Fruit fly (Drosophila melanogaster) whole organism, wandering third instar larva: ENCODE measurements around the gene Rint1.

Source experiments
- Abd-B ChIP-seq: fragments of >200 bp; optimal IDR thresholded peaks from 2 replicates; lab custom pipeline; 2017; ENCODE audit warnings: missing biosample characterization, missing genetic modification characterization
- CG32264 ChIP-seq: fragments of 200-800 bp; sonication (Bioruptor generic); optimal IDR thresholded peaks from 2 replicates; lab custom pipeline; 2016; ENCODE audit warnings: missing biosample characterization, missing genetic modification characterization
- CG9705 ChIP-seq: fragments of 200-800 bp; sonication (Bioruptor generic); optimal IDR thresholded peaks from 2 replicates; lab custom pipeline; 2018; ENCODE audit warnings: missing biosample characterization, mild to moderate bottlenecking, missing genetic modification characterization
- CrebA ChIP-seq: fragments of 200-800 bp; sonication (Bioruptor generic); optimal IDR thresholded peaks from 2 replicates; lab custom pipeline; 2016; ENCODE audit warnings: missing biosample characterization, mild to moderate bottlenecking, missing genetic modification characterization, borderline replicate concordance
- Dfd ChIP-seq: fragments of >200 bp; optimal IDR thresholded peaks from 2 replicates; lab custom pipeline; 2017; ENCODE audit warnings: missing biosample characterization, missing genetic modification characterization
- Dif ChIP-seq: fragments of 200-275, 200-300 bp; sonication (Bioruptor generic); optimal IDR thresholded peaks from 2 replicates; lab custom pipeline; 2018; ENCODE audit warnings: missing biosample characterization, missing genetic modification characterization; ENCODE audit not compliant: partially characterized antibody
- GATAd ChIP-seq: sonication (Bioruptor generic); optimal IDR thresholded peaks from 2 replicates; lab custom pipeline; 2016; ENCODE audit warnings: missing biosample characterization, missing genetic modification characterization
- HLH106 ChIP-seq: fragments of 200-800 bp; optimal IDR thresholded peaks from 3 replicates; lab custom pipeline; 2019; ENCODE audit warnings: missing biosample characterization, mild to moderate bottlenecking, missing genetic modification characterization, moderate library complexity
- Hnf4 ChIP-seq: fragments of 200-800 bp; sonication (Bioruptor generic); optimal IDR thresholded peaks from 2 replicates; lab custom pipeline; 2016; ENCODE audit warnings: missing biosample characterization, mild to moderate bottlenecking, missing genetic modification characterization
- Hr78 ChIP-seq: fragments of >200 bp; optimal IDR thresholded peaks from 2 replicates; lab custom pipeline; 2017; ENCODE audit warnings: missing biosample characterization, missing genetic modification characterization
- Hr83 ChIP-seq: fragments of 200-300 bp; sonication (Bioruptor generic); optimal IDR thresholded peaks from 2 replicates; lab custom pipeline; 2016; ENCODE audit warnings: missing biosample characterization, mild to moderate bottlenecking, missing genetic modification characterization, moderate library complexity; ENCODE audit not compliant: poor library complexity, severe bottlenecking
- Jra ChIP-seq: sonication (Bioruptor generic); optimal IDR thresholded peaks from 2 replicates; lab custom pipeline; 2016; ENCODE audit warnings: missing biosample characterization, missing genetic modification characterization
- Mio ChIP-seq: sonication (Bioruptor generic); optimal IDR thresholded peaks from 2 replicates; lab custom pipeline; 2016; ENCODE audit warnings: missing biosample characterization, missing genetic modification characterization
- Myc ChIP-seq: fragments of >200 bp; optimal IDR thresholded peaks from 2 replicates; lab custom pipeline; 2017
- N ChIP-seq: fragments of >200 bp; optimal IDR thresholded peaks from 2 replicates; lab custom pipeline; 2018; ENCODE audit warnings: missing biosample characterization, missing external identifiers, missing genetic modification characterization
- OdsH ChIP-seq: fragments of 200-800 bp; sonication (Bioruptor generic); optimal IDR thresholded peaks from 2 replicates; lab custom pipeline; 2016; ENCODE audit warnings: missing biosample characterization, mild to moderate bottlenecking, missing genetic modification characterization
- Rel ChIP-seq, 2 experiments: fragments of 200-800 bp; sonication (Bioruptor generic) in 1 of 2; optimal IDR thresholded peaks; 2 replicates in 1 of 2; 3 replicates in 1 of 2; lab custom pipeline; 2016 to 2019; ENCODE audit warnings: mild to moderate bottlenecking in 2 of 2, missing biosample characterization in 2 of 2, missing genetic modification characterization in 2 of 2, moderate library complexity in 1 of 2
- Sp1 ChIP-seq: fragments of 200-800 bp; sonication (Bioruptor generic); optimal IDR thresholded peaks from 3 replicates; lab custom pipeline; 2019; ENCODE audit warnings: missing biosample characterization, mild to moderate bottlenecking, missing genetic modification characterization, moderate library complexity
- Vsx2 ChIP-seq: fragments of 200-300, 225-300 bp; sonication (Bioruptor generic); optimal IDR thresholded peaks from 2 replicates; lab custom pipeline; 2018; ENCODE audit warnings: missing biosample characterization, missing genetic modification characterization; ENCODE audit not compliant: partially characterized antibody
- br ChIP-seq: fragments of 200-800 bp; sonication (Bioruptor generic); optimal IDR thresholded peaks from 2 replicates; lab custom pipeline; 2016; ENCODE audit warnings: missing biosample characterization, missing genetic modification characterization
- brk ChIP-seq: fragments of 200-800 bp; sonication (Bioruptor generic); optimal IDR thresholded peaks from 2 replicates; lab custom pipeline; 2016; ENCODE audit warnings: missing biosample characterization, mild to moderate bottlenecking, missing genetic modification characterization
- dl ChIP-seq, 2 experiments: fragments of 175-275, 200-275 bp in 1 of 2; fragments of 200-275 bp in 1 of 2; sonication (Bioruptor generic); optimal IDR thresholded peaks; lab custom pipeline; 2018; ENCODE audit warnings: mild to moderate bottlenecking in 2 of 2, missing biosample characterization in 2 of 2, missing genetic modification characterization in 2 of 2, moderate library complexity in 2 of 2; ENCODE audit not compliant: partially characterized antibody in 2 of 2, insufficient read depth in 1 of 2
- dmrt93B ChIP-seq: fragments of 200-800 bp; sonication (Bioruptor generic); optimal IDR thresholded peaks from 2 replicates; lab custom pipeline; 2018; ENCODE audit warnings: missing biosample characterization, mild to moderate bottlenecking, missing genetic modification characterization
- dsf ChIP-seq: sonication (Bioruptor generic); optimal IDR thresholded peaks from 2 replicates; lab custom pipeline; 2016; ENCODE audit warnings: missing biosample characterization, missing genetic modification characterization, borderline replicate concordance
- ey ChIP-seq: fragments of 200-800 bp; sonication (Bioruptor generic); optimal IDR thresholded peaks from 2 replicates; lab custom pipeline; 2016; ENCODE audit warnings: missing biosample characterization, missing genetic modification characterization
- foxo ChIP-seq, 2 experiments: fragments of 200-800 bp; sonication (Bioruptor generic); optimal IDR thresholded peaks; 2 replicates in 1 of 2; 3 replicates in 1 of 2; lab custom pipeline; 2016 to 2017; ENCODE audit warnings: missing biosample characterization in 2 of 2, missing genetic modification characterization in 2 of 2
- fru ChIP-seq: fragments of 200-800 bp; sonication (Bioruptor generic); optimal IDR thresholded peaks from 3 replicates; lab custom pipeline; 2016; ENCODE audit warnings: missing biosample characterization, mild to moderate bottlenecking, missing genetic modification characterization
- h ChIP-seq: fragments of 200-800 bp; sonication (Bioruptor generic); optimal IDR thresholded peaks from 3 replicates; lab custom pipeline; 2016; ENCODE audit warnings: missing biosample characterization, mild to moderate bottlenecking, missing genetic modification characterization
- jim ChIP-seq: fragments of 175-275, 200-325 bp; sonication (Bioruptor generic); optimal IDR thresholded peaks from 2 replicates; lab custom pipeline; 2016; ENCODE audit warnings: missing biosample characterization, mild to moderate bottlenecking, missing genetic modification characterization
- lola ChIP-seq: fragments of >200 bp; optimal IDR thresholded peaks from 2 replicates; lab custom pipeline; 2017; ENCODE audit warnings: missing biosample characterization, missing genetic modification characterization
- pan ChIP-seq: fragments of >200 bp; optimal IDR thresholded peaks from 2 replicates; lab custom pipeline; 2017
- psq ChIP-seq: fragments of 200-800 bp; sonication (Bioruptor generic); optimal IDR thresholded peaks from 3 replicates; lab custom pipeline; 2017; ENCODE audit warnings: missing biosample characterization, mild to moderate bottlenecking, missing genetic modification characterization, moderate library complexity
- rgr ChIP-seq: fragments of 200-800 bp; sonication (Bioruptor generic); optimal IDR thresholded peaks from 3 replicates; lab custom pipeline; 2016; ENCODE audit warnings: missing biosample characterization, mild to moderate bottlenecking, missing genetic modification characterization
- sage ChIP-seq: fragments of 200-800 bp; sonication (Bioruptor generic); optimal IDR thresholded peaks from 2 replicates; lab custom pipeline; 2016; ENCODE audit warnings: missing biosample characterization, mild to moderate bottlenecking, missing genetic modification characterization
- sv ChIP-seq: fragments of 200-800 bp; sonication (Bioruptor generic); optimal IDR thresholded peaks from 3 replicates; lab custom pipeline; 2016; ENCODE audit warnings: missing biosample characterization, missing genetic modification characterization
- tai ChIP-seq: sonication (Bioruptor generic); optimal IDR thresholded peaks from 2 replicates; lab custom pipeline; 2016; ENCODE audit warnings: missing biosample characterization, missing genetic modification characterization
- usp ChIP-seq: fragments of >200 bp; optimal IDR thresholded peaks from 2 replicates; lab custom pipeline; 2017; ENCODE audit warnings: missing biosample characterization, missing genetic modification characterization
- woc ChIP-seq: sonication (Bioruptor generic); optimal IDR thresholded peaks from 2 replicates; lab custom pipeline; 2016; ENCODE audit warnings: missing biosample characterization, mild to moderate bottlenecking, missing genetic modification characterization

Gene Rint1

dm6 chr3L:7356386-7357117 lies 33.1 kb downstream of the Rint1 start, which contains the start of gene CTCF:
Gene CTCF (minus strand): TSS chr3L:7356713.
- TF ChIP-seq usp (GFP tag; lab: Kevin White, UChicago) (no peak), HLH106 (tag; lab: Kevin White, UChicago) (peak; percentile 56), br (GFP tag; lab: Kevin White, UChicago) (peak; percentile 44), Dif (no peak), dl (GFP tag; optimal IDR thresholded peaks at IDR 0.05; lab: Kevin White, UChicago; ENCODE audit: insufficient read depth in 1 of 2, partially characterized antibody in 2 of 2) (no peak), woc (GFP tag; lab: Kevin White, UChicago) (no peak), foxo (GFP tag; optimal IDR thresholded peaks at IDR 0.05; lab: Kevin White, UChicago) (peak in 1 of 2 experiments; percentile 46), N (GFP tag; lab: Kevin White, UChicago) (no peak), Sp1 (GFP tag; lab: Kevin White, UChicago) (peak; percentile 16), Hr78 (GFP tag; lab: Kevin White, UChicago) (no peak), CrebA (GFP tag; lab: Kevin White, UChicago) (no peak), sage (GFP tag; lab: Kevin White, UChicago) (no peak), lola (GFP tag; lab: Kevin White, UChicago) (no peak), psq (GFP tag; lab: Kevin White, UChicago) (peak; percentile 21), Mio (GFP tag; lab: Kevin White, UChicago) (no peak), pan (no peak), Abd-B (GFP tag; lab: Kevin White, UChicago) (no peak), ey (GFP tag; lab: Kevin White, UChicago) (peak; percentile 30), Dfd (GFP tag; lab: Kevin White, UChicago) (no peak), dmrt93B (GFP tag; lab: Kevin White, UChicago) (no peak), rgr (GFP tag; lab: Kevin White, UChicago) (peak; percentile 50), fru (GFP tag; lab: Kevin White, UChicago) (no peak), Hnf4 (GFP tag; lab: Kevin White, UChicago) (no peak), Rel (GFP tag; optimal IDR thresholded peaks at IDR 0.05; lab: Kevin White, UChicago) (no peak), Rel (tag; optimal IDR thresholded peaks at IDR 0.05; lab: Kevin White, UChicago) (peak; percentile 15), Vsx2 (GFP tag; lab: Kevin White, UChicago) (no peak), jim (no peak), CG32264 (GFP tag; lab: Kevin White, UChicago) (no peak), OdsH (GFP tag; lab: Kevin White, UChicago) (peak; percentile 37), Hr83 (GFP tag; lab: Kevin White, UChicago) (no peak), h (GFP tag; lab: Kevin White, UChicago) (peak; percentile 56), CG9705 (GFP tag; lab: Kevin White, UChicago) (no peak), dsf (GFP tag; lab: Kevin White, UChicago) (no peak), GATAd (GFP tag; lab: Kevin White, UChicago) (no peak), Myc (lab: Kevin White, UChicago) (peak; percentile 80), Jra (GFP tag; lab: Kevin White, UChicago) (peak; percentile 14), tai (GFP tag; lab: Kevin White, UChicago) (no peak), brk (GFP tag; lab: Kevin White, UChicago) (no peak), sv (GFP tag; lab: Kevin White, UChicago) (no peak)

- no peak for TF ChIP-seq psq (GFP tag; lab: Kevin White, UChicago)
- TF ChIP-seq fru (GFP tag; lab: Kevin White, UChicago), result peak; percentile 18
- TF ChIP-seq Jra (GFP tag; lab: Kevin White, UChicago), result peak; percentile 19
- TF ChIP-seq dmrt93B (GFP tag; lab: Kevin White, UChicago), result no peak
- TF ChIP-seq Rel (GFP tag; optimal IDR thresholded peaks at IDR 0.05; lab: Kevin White, UChicago), result no peak
- TF ChIP-seq Rel (tag; optimal IDR thresholded peaks at IDR 0.05; lab: Kevin White, UChicago), result peak; percentile 100
- no peak for TF ChIP-seq Abd-B (GFP tag; lab: Kevin White, UChicago)
- peak; percentile 58 for TF ChIP-seq Hr83 (GFP tag; lab: Kevin White, UChicago)
- no peak for TF ChIP-seq sage (GFP tag; lab: Kevin White, UChicago)
- TF ChIP-seq Dif, result peak; percentile 46
- TF ChIP-seq Sp1 (GFP tag; lab: Kevin White, UChicago), result peak; percentile 25
Observed at dm6 chr3L:7359827-7360323, 36.5 kb downstream of the Rint1 start, which contains the start of gene pst. Gene pst (minus strand): TSS chr3L:7360263.
